Fruit fly (Drosophila melanogaster) whole organism, prepupa: Measurements from ENCODE around the gene CG31342.

Experiments
- CG6808 ChIP-seq: fragments of 200-800 bp; sonication (Bioruptor generic); optimal IDR thresholded peaks from 3 replicates; lab custom pipeline; 2017; ENCODE audit warnings: missing biosample characterization, missing genetic modification characterization, mild to moderate bottlenecking, moderate library complexity, missing genetic modification reagents
- CG8119 ChIP-seq: fragments of 200-800 bp; sonication (Bioruptor generic); IDR thresholded peaks from 3 replicates; pipeline ENCODE4 v1.3.6; 2022; ENCODE audit warnings: missing biosample characterization, missing genetic modification characterization
- dsx ChIP-seq: fragments of 200-800 bp; optimal IDR thresholded peaks from 3 replicates; lab custom pipeline; 2019; ENCODE audit warnings: missing biosample characterization, mild to moderate bottlenecking, missing genetic modification characterization, moderate library complexity; ENCODE audit not compliant: poor library complexity, severe bottlenecking
- eg ChIP-seq: fragments of 200-800 bp; sonication (Bioruptor generic); IDR thresholded peaks from 3 replicates; pipeline ENCODE4 v1.3.6; 2022; ENCODE audit warnings: missing biosample characterization, missing genetic modification characterization

- TF ChIP-seq CG8119 (GFP tag; lab: Robert Waterston, UW) (no peak), eg (GFP tag; lab: Robert Waterston, UW) (no peak), dsx (GFP tag; lab: Kevin White, UChicago) (no peak), CG6808 (GFP tag; lab: Kevin White, UChicago) (no peak)
Observed at dm6 chr3R:13009595-13009994, 23.8 kb downstream of the CG31342 start, which contains the start of gene CG11656.
